Fruit fly (Drosophila melanogaster): Measurements from ENCODE around the gene tara.

tara gene

DNA sequence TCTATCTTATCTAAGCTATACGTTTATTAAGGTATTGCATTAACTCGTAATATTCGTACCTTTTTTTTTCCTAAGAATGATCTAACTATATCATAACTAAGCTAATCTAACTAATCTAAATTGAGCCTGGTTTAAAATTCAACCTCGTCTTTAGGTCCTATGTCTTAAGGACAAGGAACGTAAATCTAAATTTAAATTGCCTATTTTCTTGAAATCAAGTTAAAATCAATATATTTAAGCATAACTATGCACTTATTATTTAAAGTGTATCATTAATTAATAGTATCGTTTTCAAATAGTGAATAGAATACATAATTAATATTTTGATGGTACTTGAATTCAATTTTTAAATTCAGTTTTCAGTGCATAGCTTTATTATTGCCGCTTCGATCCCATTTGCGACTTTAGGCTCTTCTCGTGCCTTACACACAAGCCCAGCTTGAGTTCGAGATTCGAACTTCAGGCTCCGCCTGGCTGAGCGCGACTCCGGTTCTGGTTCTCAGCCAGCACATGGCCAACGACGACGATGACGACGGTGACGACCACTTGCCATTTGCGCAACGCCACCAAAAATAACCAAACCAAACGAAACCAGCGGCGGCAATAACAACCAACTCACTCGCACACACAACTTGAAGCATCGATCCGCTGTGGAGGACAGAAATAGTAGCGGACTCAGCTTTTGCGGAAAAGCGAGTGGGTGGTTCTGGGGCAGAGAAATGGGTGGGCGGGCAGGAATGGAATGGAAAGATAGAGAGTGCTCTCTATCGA lies 14.5 kb upstream of the tara start (continued):
- TF ChIP-seq mam (GFP tag; optimal IDR thresholded peaks at IDR 0.05) (no peak), Hand (GFP tag; optimal IDR thresholded peaks at IDR 0.05) (no peak), CG3281 (GFP tag; optimal IDR thresholded peaks at IDR 0.05) (no peak), seq (GFP tag; IDR thresholded peaks at IDR 0.05) (0 out of 2 replicates have a peak, but pooled peaks have one; percentile 25), bowl (GFP tag; IDR thresholded peaks at IDR 0.05) (no peak), eve (GFP tag; optimal IDR thresholded peaks at IDR 0.05) (no peak), CG8478 (optimal IDR thresholded peaks at IDR 0.05) (no peak), CG14965 (GFP tag; optimal IDR thresholded peaks at IDR 0.05; ENCODE audit: borderline replicate concordance) (no peak), D19A (tag; optimal IDR thresholded peaks at IDR 0.05) (no peak), H15 (GFP tag; IDR thresholded peaks at IDR 0.05) (no peak), so (GFP tag; IDR thresholded peaks at IDR 0.05) (peak; percentile 61; the same call in 1 of the 3 replicates), CG1233 (GFP tag; optimal IDR thresholded peaks at IDR 0.05) (no peak), bcd (GFP tag; optimal IDR thresholded peaks at IDR 0.05) (no peak), CG11456 (GFP tag; IDR thresholded peaks at IDR 0.05) (no peak), hbn (GFP tag; IDR thresholded peaks at IDR 0.05; ENCODE audit: partially characterized antibody) (no peak), CG33213 (GFP tag; optimal IDR thresholded peaks at IDR 0.05) (no peak), crp (GFP tag; optimal IDR thresholded peaks at IDR 0.05) (no peak), Mrtf (GFP tag; IDR thresholded peaks at IDR 0.05) (no peak), Asciz (GFP tag; optimal IDR thresholded peaks at IDR 0.05) (no peak), ERR (GFP tag; optimal IDR thresholded peaks at IDR 0.05) (no peak), CG4730 (GFP tag; IDR thresholded peaks at IDR 0.05) (no peak), CG17385 (GFP tag; optimal IDR thresholded peaks at IDR 0.05) (peak; percentile 2), CG32772 (GFP tag; IDR thresholded peaks at IDR 0.05) (no peak), CG17568 (GFP tag; optimal IDR thresholded peaks at IDR 0.05) (no peak), oc (tag; optimal IDR thresholded peaks at IDR 0.05) (no peak), ac (GFP tag; optimal IDR thresholded peaks at IDR 0.05) (no peak), NFAT (GFP tag; IDR thresholded peaks at IDR 0.05) (no peak), Lim3 (GFP tag; IDR thresholded peaks at IDR 0.05) (no peak), CG2712 (tag; optimal IDR thresholded peaks at IDR 0.05) (no peak), Rfx (GFP tag; IDR thresholded peaks at IDR 0.05) (no peak), CHES-1-like (GFP tag; optimal IDR thresholded peaks at IDR 0.05) (no peak), CG14014 (GFP tag; IDR thresholded peaks at IDR 0.05) (no peak), CG1603 (tag; optimal IDR thresholded peaks at IDR 0.05) (no peak), CG6175 (GFP tag; IDR thresholded peaks at IDR 0.05) (peak; percentile 80), ftz-f1 (GFP tag; optimal IDR thresholded peaks at IDR 0.05) (no peak), HmgD (GFP tag; optimal IDR thresholded peaks at IDR 0.05) (no peak), CG12391 (tag; optimal IDR thresholded peaks at IDR 0.05) (no peak), CG10274 (GFP tag; optimal IDR thresholded peaks at IDR 0.05) (no peak), z (GFP tag; IDR thresholded peaks at IDR 0.05) (0 out of 3 replicates have a peak, but pooled peaks have one; percentile 55), fd96Cb (tag; optimal IDR thresholded peaks at IDR 0.05) (no peak), stc (GFP tag; IDR thresholded peaks at IDR 0.05) (peak; percentile 38), Ravus (GFP tag; IDR thresholded peaks at IDR 0.05) (no peak), HmgZ (tag; optimal IDR thresholded peaks at IDR 0.05) (no peak)
